Worm (Caenorhabditis elegans) whole organism, mixed stage, embryonic: ENCODE data around the gene sre-12.

ENCODE experiments used
- M03D4.4 ChIP-seq: sonication (generic microtip); optimal IDR thresholded peaks from 2 replicates; lab custom pipeline; 2017; ENCODE audit warnings: mild to moderate bottlenecking, missing genetic modification characterization, missing compliant biosample characterization
- bed-3 ChIP-seq: fragments of 200-800 bp; sonication (Bioruptor generic); optimal IDR thresholded peaks from 3 replicates; lab custom pipeline; 2018; ENCODE audit warnings: mild to moderate bottlenecking, missing genetic modification characterization, moderate library complexity, missing compliant biosample characterization
- blmp-1 ChIP-seq: fragments of 150-350 bp; optimal IDR thresholded peaks from 2 replicates; lab custom pipeline; 2014; ENCODE audit warnings: missing biosample characterization, missing genetic modification characterization
- ceh-39 ChIP-seq: fragments of 150-350 bp; optimal IDR thresholded peaks from 2 replicates; lab custom pipeline; 2014; ENCODE audit warnings: missing biosample characterization, missing genetic modification characterization
- ceh-43 ChIP-seq: fragments of 200-800 bp; sonication (Bioruptor generic); optimal IDR thresholded peaks from 2 replicates; lab custom pipeline; 2018; ENCODE audit warnings: mild to moderate bottlenecking, missing genetic modification characterization, moderate library complexity, missing compliant biosample characterization
- ceh-83 ChIP-seq: fragments of 200-800 bp; sonication (Bioruptor generic); optimal IDR thresholded peaks from 2 replicates; lab custom pipeline; 2018; ENCODE audit warnings: mild to moderate bottlenecking, missing genetic modification characterization, missing compliant biosample characterization
- cnd-1 ChIP-seq: fragments of 200-800 bp; sonication (Bioruptor generic); optimal IDR thresholded peaks from 2 replicates; lab custom pipeline; 2018; ENCODE audit warnings: mild to moderate bottlenecking, missing genetic modification characterization, missing compliant biosample characterization
- drap-1 ChIP-seq: fragments of 200-800 bp; sonication (Bioruptor generic); optimal IDR thresholded peaks from 3 replicates; lab custom pipeline; 2018; ENCODE audit warnings: mild to moderate bottlenecking, missing genetic modification characterization, missing compliant biosample characterization
- elt-1 ChIP-seq: sonication (generic microtip); optimal IDR thresholded peaks from 2 replicates; lab custom pipeline; 2017; ENCODE audit warnings: missing genetic modification characterization, mild to moderate bottlenecking, missing compliant biosample characterization, antibody characterized with exemption, moderate library complexity, borderline replicate concordance; ENCODE audit not compliant: insufficient read depth
- elt-3 ChIP-seq: fragments of 150-350 bp; optimal IDR thresholded peaks from 2 replicates; lab custom pipeline; 2014; ENCODE audit warnings: missing biosample characterization, missing genetic modification characterization
- flh-1 ChIP-seq: fragments of 200-800 bp; sonication (Bioruptor generic); optimal IDR thresholded peaks from 2 replicates; lab custom pipeline; 2018; ENCODE audit warnings: mild to moderate bottlenecking, missing genetic modification characterization, moderate library complexity, missing compliant biosample characterization
- ham-2 ChIP-seq: fragments of 200-800 bp; sonication (Bioruptor generic); optimal IDR thresholded peaks from 2 replicates; lab custom pipeline; 2018; ENCODE audit warnings: mild to moderate bottlenecking, missing genetic modification characterization, missing compliant biosample characterization
- hlh-1 ChIP-seq: fragments of 150-350 bp; optimal IDR thresholded peaks from 2 replicates; lab custom pipeline; 2014; ENCODE audit warnings: missing biosample characterization, missing genetic modification reagents, missing genetic modification characterization
- lin-13 ChIP-seq: fragments of 150-350 bp; optimal IDR thresholded peaks from 2 replicates; lab custom pipeline; 2014; ENCODE audit warnings: missing biosample characterization, missing genetic modification characterization
- lin-32 ChIP-seq: fragments of 200-800 bp; sonication (Bioruptor generic); optimal IDR thresholded peaks from 2 replicates; lab custom pipeline; 2018; ENCODE audit warnings: mild to moderate bottlenecking, missing genetic modification characterization, missing compliant biosample characterization
- lsy-2 ChIP-seq: fragments of 150-350 bp; optimal IDR thresholded peaks from 2 replicates; lab custom pipeline; 2014; ENCODE audit warnings: missing biosample characterization, missing genetic modification characterization
- mab-5 ChIP-seq: fragments of 150-350 bp; optimal IDR thresholded peaks from 2 replicates; lab custom pipeline; 2014; ENCODE audit warnings: missing biosample characterization, missing genetic modification characterization
- mep-1 ChIP-seq: fragments of 150-350 bp; optimal IDR thresholded peaks from 2 replicates; lab custom pipeline; 2017; ENCODE audit warnings: missing biosample characterization, missing genetic modification reagents, missing genetic modification characterization, inconsistent platforms
- mls-2 ChIP-seq: sonication (generic microtip); optimal IDR thresholded peaks from 2 replicates; lab custom pipeline; 2016; ENCODE audit warnings: mild to moderate bottlenecking, missing genetic modification characterization, moderate library complexity, missing compliant biosample characterization
- nhr-12 ChIP-seq: fragments of 150-350 bp; optimal IDR thresholded peaks from 2 replicates; lab custom pipeline; 2014; ENCODE audit warnings: missing biosample characterization, missing genetic modification characterization
- nhr-237 ChIP-seq: fragments of 150-350 bp; optimal IDR thresholded peaks from 2 replicates; lab custom pipeline; 2014; ENCODE audit warnings: missing biosample characterization, missing genetic modification characterization
- sem-2 ChIP-seq: fragments of 200-800 bp; sonication (Bioruptor generic); optimal IDR thresholded peaks from 2 replicates; lab custom pipeline; 2018; ENCODE audit warnings: mild to moderate bottlenecking, missing genetic modification characterization, missing compliant biosample characterization
- snpc-4 ChIP-seq: fragments of 150-350 bp; optimal IDR thresholded peaks from 2 replicates; lab custom pipeline; 2014; ENCODE audit warnings: missing biosample characterization, missing genetic modification characterization
- sptf-1 ChIP-seq: sonication (generic microtip); optimal IDR thresholded peaks from 2 replicates; lab custom pipeline; 2017; ENCODE audit warnings: mild to moderate bottlenecking, missing genetic modification characterization, moderate library complexity, missing compliant biosample characterization
- tbx-8 ChIP-seq: fragments of 200-800 bp; sonication (Bioruptor generic); optimal IDR thresholded peaks from 2 replicates; lab custom pipeline; 2018; ENCODE audit warnings: mild to moderate bottlenecking, missing genetic modification characterization, moderate library complexity, missing compliant biosample characterization
- unc-120 ChIP-seq: sonication (generic microtip); optimal IDR thresholded peaks from 2 replicates; lab custom pipeline; 2017; ENCODE audit warnings: missing genetic modification characterization, missing compliant biosample characterization; ENCODE audit not compliant: poor library complexity, severe bottlenecking
- unc-39 ChIP-seq: fragments of 150-350 bp; optimal IDR thresholded peaks from 2 replicates; lab custom pipeline; 2014; ENCODE audit warnings: missing biosample characterization, missing genetic modification characterization
- unc-62 ChIP-seq: fragments of 150-350 bp; optimal IDR thresholded peaks from 2 replicates; lab custom pipeline; 2014; ENCODE audit warnings: missing biosample characterization, missing genetic modification reagents, missing genetic modification characterization
- zip-8 ChIP-seq: fragments of 150-350 bp; optimal IDR thresholded peaks from 2 replicates; lab custom pipeline; 2014; ENCODE audit warnings: missing biosample characterization, missing genetic modification characterization
- ztf-11 ChIP-seq: fragments of 150-350 bp; optimal IDR thresholded peaks from 2 replicates; lab custom pipeline; 2014; ENCODE audit warnings: missing biosample characterization, missing genetic modification characterization

Gene sre-12

ce11 chrV:6956237-6956636, 22.7 kb downstream of the sre-12 start, which contains the start of gene mec-1:
mec-1 (plus strand) TSS chrV:6956537.
- TF ChIP-seq nhr-237 (tag; lab: Kevin White, UChicago) = no peak
- TF ChIP-seq snpc-4 (tag; lab: Kevin White, UChicago) = no peak
- no peak for TF ChIP-seq ceh-43 (GFP tag; lab: Kevin White, UChicago)
- no peak for TF ChIP-seq tbx-8 (GFP tag; lab: Kevin White, UChicago)

- TF ChIP-seq mep-1 (tag; lab: Kevin White, UChicago) = no peak
- no peak for TF ChIP-seq sptf-1
- no peak for TF ChIP-seq hlh-1
- TF ChIP-seq, all 35 proteins: peak for 0
Observed at ce11 chrV:6953797-6954196, 25.1 kb downstream of the sre-12 start, which contains the start of gene srg-31. srg-31 (minus strand) TSS chrV:6953897.

ce11 chrV:6951306-6951705, 27.6 kb downstream of the sre-12 start, which contains the start of gene T07H8.11:
T07H8.11 (minus strand) TSS chrV:6951406.
- TF ChIP-seq mep-1 (tag; lab: Kevin White, UChicago) (no peak), bed-3 (GFP tag; lab: Kevin White, UChicago) (no peak), sem-2 (GFP tag; lab: Kevin White, UChicago) (no peak), lin-13 (tag; lab: Kevin White, UChicago) (no peak), mab-5 (tag; lab: Kevin White, UChicago) (no peak), elt-1 (tag; lab: Kevin White, UChicago) (no peak), flh-1 (GFP tag; lab: Kevin White, UChicago) (no peak), cnd-1 (tag; lab: Kevin White, UChicago) (no peak), M03D4.4 (no peak), tbx-8 (GFP tag; lab: Kevin White, UChicago) (no peak), ceh-39 (tag; lab: Kevin White, UChicago) (no peak), drap-1 (GFP tag; lab: Kevin White, UChicago) (no peak), ceh-83 (GFP tag; lab: Kevin White, UChicago) (no peak)

ce11 chrV:6949770-6950169, 29.1 kb downstream of the sre-12 start, which contains the start of gene Y57E12B.11:
Y57E12B.11 (minus strand) TSS chrV:6949870.
- no peak for TF ChIP-seq elt-1 (tag; lab: Kevin White, UChicago)
- no peak for TF ChIP-seq M03D4.4
- no peak for TF ChIP-seq nhr-237 (tag; lab: Kevin White, UChicago)
- TF ChIP-seq zip-8 (tag; lab: Kevin White, UChicago) = no peak
- no peak for TF ChIP-seq sem-2 (GFP tag; lab: Kevin White, UChicago)
- no peak for TF ChIP-seq flh-1 (GFP tag; lab: Kevin White, UChicago)
- TF ChIP-seq ceh-43 (GFP tag; lab: Kevin White, UChicago) = no peak
- no peak for TF ChIP-seq ztf-11
- no peak for TF ChIP-seq cnd-1 (tag; lab: Kevin White, UChicago)
- TF ChIP-seq snpc-4 (tag; lab: Kevin White, UChicago) = no peak
- no peak for TF ChIP-seq mab-5 (tag; lab: Kevin White, UChicago)
- no peak for TF ChIP-seq mls-2 (tag; lab: Kevin White, UChicago)
- no peak for TF ChIP-seq elt-3 (tag; lab: Kevin White, UChicago)
- TF ChIP-seq blmp-1 (tag; lab: Kevin White, UChicago) = no peak
- no peak for TF ChIP-seq hlh-1
- no peak for TF ChIP-seq unc-62 (GFP tag; lab: Kevin White, UChicago)
- no peak for TF ChIP-seq ceh-39 (tag; lab: Kevin White, UChicago)
- no peak for TF ChIP-seq unc-39 (tag; lab: Kevin White, UChicago)
- no peak for TF ChIP-seq lsy-2 (tag; lab: Kevin White, UChicago)
- no peak for TF ChIP-seq tbx-8 (GFP tag; lab: Kevin White, UChicago)
- TF ChIP-seq, all 35 proteins: peak for 0

- TF ChIP-seq lin-32 (GFP tag; lab: Kevin White, UChicago) (no peak), lsy-2 (tag; lab: Kevin White, UChicago) (no peak), hlh-1 (no peak), drap-1 (GFP tag; lab: Kevin White, UChicago) (no peak), unc-120 (tag; lab: Kevin White, UChicago) (no peak), sptf-1 (no peak), unc-39 (tag; lab: Kevin White, UChicago) (no peak), nhr-12 (tag; lab: Kevin White, UChicago) (no peak), zip-8 (tag; lab: Kevin White, UChicago) (no peak), M03D4.4 (no peak), ham-2 (no peak), elt-3 (tag; lab: Kevin White, UChicago) (no peak), mep-1 (tag; lab: Kevin White, UChicago) (no peak)
Observed at ce11 chrV:6948225-6948624, 30.7 kb downstream of the sre-12 start, which contains the start of gene Y57E12B.1. Y57E12B.1 (plus strand) TSS chrV:6948525.
